Worm (Caenorhabditis elegans) whole organism, young adult: Measurements from ENCODE around the gene C28H8.2.

Experiments used
- B0035.1 ChIP-seq: sonication (generic microtip); optimal IDR thresholded peaks from 2 replicates; lab custom pipeline; 2016; ENCODE audit warnings: missing genetic modification characterization, mild to moderate bottlenecking, missing compliant biosample characterization, missing genotype, missing genetic modification reagents
- F10E7.11 ChIP-seq: sonication (generic microtip); optimal IDR thresholded peaks from 2 replicates; lab custom pipeline; 2017; ENCODE audit warnings: mild to moderate bottlenecking, missing genetic modification characterization, moderate library complexity, missing compliant biosample characterization
- F33H1.4 ChIP-seq: fragments of 200-800 bp; sonication (Bioruptor generic); IDR thresholded peaks from 2 replicates; pipeline ENCODE4 v1.3.6; 2022; ENCODE audit warnings: missing genetic modification reagents, missing genetic modification characterization, missing compliant biosample characterization
- F37B4.10 ChIP-seq: fragments of 200-800 bp; sonication (Bioruptor generic); IDR thresholded peaks from 2 replicates; pipeline ENCODE4 v1.3.6; 2022; ENCODE audit warnings: missing genetic modification characterization, missing compliant biosample characterization
- F49E8.2 ChIP-seq: sonication (generic microtip); optimal IDR thresholded peaks from 3 replicates; lab custom pipeline; 2017; ENCODE audit warnings: missing genetic modification characterization, mild to moderate bottlenecking, missing compliant biosample characterization, antibody characterized with exemption, moderate library complexity; ENCODE audit not compliant: insufficient read depth
- F55B11.4 ChIP-seq: sonication (generic microtip); optimal IDR thresholded peaks from 2 replicates; lab custom pipeline; 2016; ENCODE audit warnings: missing compliant biosample characterization, missing genetic modification characterization, borderline replicate concordance; ENCODE audit not compliant: insufficient read depth
- K11D2.4 ChIP-seq: fragments of 200-800 bp; sonication (Bioruptor generic); IDR thresholded peaks from 2 replicates; pipeline ENCODE4 v1.3.6; 2022; ENCODE audit warnings: missing genetic modification reagents, missing genetic modification characterization, missing compliant biosample characterization
- Y56A3A.18 ChIP-seq: fragments of 200-800 bp; sonication (Bioruptor generic); IDR thresholded peaks from 2 replicates; pipeline ENCODE4 v1.3.6; 2022; ENCODE audit warnings: missing genetic modification reagents, missing genetic modification characterization, missing compliant biosample characterization
- aptf-2 ChIP-seq: fragments of 200-800 bp; sonication (Bioruptor generic); conservative IDR thresholded peaks from 2 replicates; pipeline ENCODE4 v1.3.6; 2022; ENCODE audit warnings: missing genetic modification reagents, missing genetic modification characterization, missing compliant biosample characterization
- attf-6 ChIP-seq: fragments of 200-800 bp; sonication (Bioruptor generic); IDR thresholded peaks from 2 replicates; pipeline ENCODE4 v1.3.6; 2022; ENCODE audit warnings: missing genetic modification reagents, missing genetic modification characterization, missing compliant biosample characterization
- ceh-40 ChIP-seq: fragments of 200-800 bp; sonication (Bioruptor generic); IDR thresholded peaks from 2 replicates; pipeline ENCODE4 v1.3.6; 2022; ENCODE audit warnings: missing genetic modification characterization, missing compliant biosample characterization
- chd-7 ChIP-seq: sonication (generic microtip); optimal IDR thresholded peaks from 2 replicates; lab custom pipeline; 2016; ENCODE audit warnings: mild to moderate bottlenecking, missing genetic modification characterization, moderate library complexity, missing compliant biosample characterization
- dox-1 ChIP-seq: fragments of 200-800 bp; sonication (Bioruptor generic); IDR thresholded peaks from 2 replicates; pipeline ENCODE4 v1.3.6; 2022; ENCODE audit warnings: missing genetic modification reagents, missing genetic modification characterization, missing compliant biosample characterization
- egl-18 ChIP-seq: fragments of 200-800 bp; sonication (Bioruptor generic); IDR thresholded peaks from 2 replicates; pipeline ENCODE4 v1.3.6; 2022; ENCODE audit warnings: missing genetic modification reagents, missing genetic modification characterization, missing compliant biosample characterization
- egrh-3 ChIP-seq: fragments of 200-800 bp; sonication (Bioruptor generic); IDR thresholded peaks from 2 replicates; pipeline ENCODE4 v1.3.6; 2022; ENCODE audit warnings: missing genetic modification reagents, missing genetic modification characterization, missing compliant biosample characterization
- ekl-4 ChIP-seq: fragments of 200-800 bp; sonication (Bioruptor generic); IDR thresholded peaks from 2 replicates; pipeline ENCODE4 v1.3.6; 2022; ENCODE audit warnings: missing genetic modification reagents, missing genetic modification characterization, missing compliant biosample characterization
- ets-4 ChIP-seq: fragments of 200-800 bp; sonication (Bioruptor generic); optimal IDR thresholded peaks from 2 replicates; lab custom pipeline; 2018; ENCODE audit warnings: mild to moderate bottlenecking, missing genetic modification characterization, missing compliant biosample characterization
- gei-17 ChIP-seq: fragments of 200-800 bp; sonication (Bioruptor generic); optimal IDR thresholded peaks from 2 replicates; lab custom pipeline; 2018; ENCODE audit warnings: mild to moderate bottlenecking, missing genetic modification characterization, missing compliant biosample characterization
- hlh-12 ChIP-seq: sonication (generic microtip); optimal IDR thresholded peaks from 2 replicates; lab custom pipeline; 2016; ENCODE audit warnings: missing genetic modification characterization, missing compliant biosample characterization
- hmg-1.2 ChIP-seq: fragments of 200-800 bp; sonication (Bioruptor generic); IDR thresholded peaks from 2 replicates; pipeline ENCODE4 v1.3.6; 2022; ENCODE audit warnings: missing genetic modification reagents, missing genetic modification characterization, missing compliant biosample characterization
- hrde-1 ChIP-seq: sonication (generic microtip); optimal IDR thresholded peaks from 2 replicates; lab custom pipeline; 2016; ENCODE audit warnings: missing genetic modification characterization, mild to moderate bottlenecking, missing compliant biosample characterization, moderate library complexity, missing genotype, missing genetic modification reagents, borderline replicate concordance
- madf-3 ChIP-seq: fragments of 200-800 bp; sonication (Bioruptor generic); IDR thresholded peaks from 2 replicates; pipeline ENCODE4 v1.3.6; 2022; ENCODE audit warnings: missing genetic modification reagents, missing genetic modification characterization, missing compliant biosample characterization
- madf-6 ChIP-seq: fragments of 200-800 bp; sonication (Bioruptor generic); IDR thresholded peaks from 2 replicates; pipeline ENCODE4 v1.3.6; 2022; ENCODE audit warnings: missing genetic modification reagents, missing genetic modification characterization, missing compliant biosample characterization
- nfya-2 ChIP-seq: fragments of 200-800 bp; sonication (Bioruptor generic); IDR thresholded peaks from 2 replicates; pipeline ENCODE4 v1.3.6; 2022; ENCODE audit warnings: missing genetic modification reagents, missing genetic modification characterization, missing compliant biosample characterization
- nfyb-1 ChIP-seq: fragments of 200-800 bp; sonication (Bioruptor generic); IDR thresholded peaks from 2 replicates; pipeline ENCODE4 v1.3.6; 2022; ENCODE audit warnings: missing genetic modification reagents, missing genetic modification characterization, missing compliant biosample characterization
- nhr-120 ChIP-seq: fragments of 200-800 bp; sonication (Bioruptor generic); IDR thresholded peaks from 2 replicates; pipeline ENCODE4 v1.3.6; 2022; ENCODE audit warnings: missing genetic modification characterization, missing compliant biosample characterization
- nhr-179 ChIP-seq: sonication (generic microtip); optimal IDR thresholded peaks from 2 replicates; lab custom pipeline; 2016; ENCODE audit warnings: mild to moderate bottlenecking, missing genetic modification characterization, missing compliant biosample characterization
- nhr-27 ChIP-seq: fragments of 200-800 bp; sonication (Bioruptor generic); optimal IDR thresholded peaks from 2 replicates; lab custom pipeline; 2018; ENCODE audit warnings: mild to moderate bottlenecking, missing genetic modification characterization, moderate library complexity, missing compliant biosample characterization
- nhr-80 ChIP-seq: sonication (generic microtip); optimal IDR thresholded peaks from 2 replicates; lab custom pipeline; 2016; ENCODE audit warnings: missing genetic modification characterization, missing compliant biosample characterization
- pbrm-1 ChIP-seq: fragments of 200-800 bp; sonication (Bioruptor generic); IDR thresholded peaks from 2 replicates; pipeline ENCODE4 v1.3.6; 2022; ENCODE audit warnings: missing genetic modification reagents, missing genetic modification characterization, missing compliant biosample characterization
- repo-1 ChIP-seq: sonication (generic microtip); optimal IDR thresholded peaks from 2 replicates; lab custom pipeline; 2017; ENCODE audit warnings: mild to moderate bottlenecking, missing genetic modification characterization, missing compliant biosample characterization
- sea-2 ChIP-seq: fragments of 200-800 bp; sonication (Bioruptor generic); IDR thresholded peaks from 2 replicates; pipeline ENCODE4 v1.3.6; 2022; ENCODE audit warnings: missing genetic modification characterization, missing compliant biosample characterization
- snpc-1.3 ChIP-seq: sonication (generic microtip); optimal IDR thresholded peaks from 2 replicates; lab custom pipeline; 2017; ENCODE audit warnings: missing genetic modification characterization, mild to moderate bottlenecking, missing compliant biosample characterization, antibody characterized with exemption, moderate library complexity, missing genotype, missing genetic modification reagents; ENCODE audit not compliant: insufficient read depth
- snpc-4 ChIP-seq, 5 experiments: fragments of 150-350 bp in 1 of 5; sonication (generic microtip) in 4 of 5; optimal IDR thresholded peaks; 2 replicates each; lab custom pipeline; 2014 to 2018; ENCODE audit warnings: missing genetic modification characterization in 5 of 5, missing biosample characterization in 3 of 5, antibody characterized with exemption in 2 of 5, mild to moderate bottlenecking in 2 of 5, missing compliant biosample characterization in 2 of 5, missing genotype in 2 of 5, moderate library complexity in 2 of 5, missing genetic modification reagents in 1 of 5
- somi-1 ChIP-seq: fragments of 200-800 bp; sonication (Bioruptor generic); optimal IDR thresholded peaks from 2 replicates; lab custom pipeline; 2018; ENCODE audit warnings: mild to moderate bottlenecking, missing genetic modification characterization, missing compliant biosample characterization
- tlf-1 ChIP-seq: fragments of 200-800 bp; sonication (Bioruptor generic); optimal IDR thresholded peaks from 2 replicates; lab custom pipeline; 2018; ENCODE audit warnings: mild to moderate bottlenecking, missing genetic modification characterization, missing compliant biosample characterization
- ztf-22 ChIP-seq: fragments of 200-800 bp; sonication (Bioruptor generic); optimal IDR thresholded peaks from 2 replicates; lab custom pipeline; 2018; ENCODE audit warnings: mild to moderate bottlenecking, missing genetic modification characterization, moderate library complexity, missing compliant biosample characterization
- ztf-25 ChIP-seq: fragments of 200-800 bp; sonication (Bioruptor generic); IDR thresholded peaks from 2 replicates; pipeline ENCODE4 v1.3.6; 2022; ENCODE audit warnings: missing genetic modification reagents, missing genetic modification characterization, missing compliant biosample characterization
- ztf-26 ChIP-seq: sonication (generic microtip); optimal IDR thresholded peaks from 2 replicates; lab custom pipeline; 2017; ENCODE audit warnings: missing genetic modification characterization, missing compliant biosample characterization
- ztf-3 ChIP-seq: fragments of 200-800 bp; sonication (Bioruptor generic); optimal IDR thresholded peaks from 2 replicates; lab custom pipeline; 2018; ENCODE audit warnings: mild to moderate bottlenecking, missing genetic modification characterization, missing compliant biosample characterization

The C28H8.2 gene

ce11 chrIII:5898631-5899030, 21.5 kb upstream of the C28H8.2 start (continued):
- TF ChIP-seq ztf-26 (tag; lab: Kevin White, UChicago) (no peak), repo-1 (tag; lab: Kevin White, UChicago) (no peak), ekl-4 (GFP tag; lab: Robert Waterston, UW) (no peak), snpc-1.3 (tag; lab: Kevin White, UChicago) (no peak), aptf-2 (GFP tag; lab: Robert Waterston, UW) (no peak), pbrm-1 (GFP tag; lab: Robert Waterston, UW) (no peak), gei-17 (GFP tag; lab: Kevin White, UChicago) (no peak)

- peak; percentile 28 for TF ChIP-seq nhr-80 (tag; lab: Kevin White, UChicago)
- TF ChIP-seq hmg-1.2 (GFP tag; lab: Robert Waterston, UW) = peak; percentile 61; the same call in 1 of the 2 replicates
- TF ChIP-seq ztf-25 (GFP tag; lab: Robert Waterston, UW) = no peak
Observed at ce11 chrIII:5900709-5901108, 19.4 kb upstream of the C28H8.2 start.

ce11 chrIII:5902558-5902957, 17.6 kb upstream of the C28H8.2 start:
- TF ChIP-seq F37B4.10 (GFP tag; lab: Robert Waterston, UW) = no peak
- TF ChIP-seq snpc-4 (GFP tag; optimal IDR thresholded peaks at IDR 0.05; lab: Kevin White, UChicago) = no peak
- no peak for TF ChIP-seq snpc-4 (tag; optimal IDR thresholded peaks at IDR 0.05; lab: Kevin White, UChicago)
- no peak for TF ChIP-seq nhr-80 (tag; lab: Kevin White, UChicago)
- no peak for TF ChIP-seq nhr-179 (tag; lab: Kevin White, UChicago)
- no peak for TF ChIP-seq ztf-3
- no peak for TF ChIP-seq snpc-1.3 (tag; lab: Kevin White, UChicago)
- TF ChIP-seq somi-1 (GFP tag; lab: Kevin White, UChicago) = no peak
- no peak for TF ChIP-seq attf-6 (GFP tag; lab: Robert Waterston, UW)
- TF ChIP-seq madf-6 (GFP tag; lab: Robert Waterston, UW) = no peak
- no peak for TF ChIP-seq F49E8.2 (tag; lab: Kevin White, UChicago)
- TF ChIP-seq repo-1 (tag; lab: Kevin White, UChicago) = no peak
- no peak for TF ChIP-seq ets-4 (GFP tag; lab: Kevin White, UChicago)
- TF ChIP-seq ceh-40 (GFP tag; lab: Robert Waterston, UW) = no peak
- TF ChIP-seq, all 124 proteins: peak for 0

ce11 chrIII:5906059-5906458, 14.1 kb upstream of the C28H8.2 start, which contains the start of gene dpff-1:
Gene dpff-1, minus strand, starts transcription at chrIII:5906346.
- no peak for TF ChIP-seq nhr-120 (GFP tag; lab: Robert Waterston, UW)
- TF ChIP-seq nfyb-1 (GFP tag; lab: Robert Waterston, UW) = 0 out of 2 replicates have a peak, but pooled peaks have one; percentile 27
- TF ChIP-seq Y56A3A.18 = no peak
- no peak for TF ChIP-seq ztf-22 (GFP tag; lab: Kevin White, UChicago)
- no peak for TF ChIP-seq egl-18 (GFP tag; lab: Robert Waterston, UW)
- peak; percentile 19; the same call in 1 of the 2 replicates for TF ChIP-seq hmg-1.2 (GFP tag; lab: Robert Waterston, UW)
- TF ChIP-seq F33H1.4 (GFP tag; lab: Robert Waterston, UW) = peak; percentile 19; the same call in 1 of the 2 replicates
- no peak for TF ChIP-seq F55B11.4
- TF ChIP-seq chd-7 (tag; lab: Kevin White, UChicago) = no peak
- TF ChIP-seq B0035.1 (tag; lab: Kevin White, UChicago) = no peak
- TF ChIP-seq egrh-3 (GFP tag; lab: Robert Waterston, UW) = no peak
- TF ChIP-seq ztf-3 = no peak
- TF ChIP-seq, all 124 proteins: peak for 3

ce11 chrIII:5906749-5907148, 13.4 kb upstream of the C28H8.2 start, which contains the start of gene erd-2.2:
Gene erd-2.2, plus strand, starts transcription at chrIII:5907049.
- TF ChIP-seq hlh-12 (tag; lab: Kevin White, UChicago) = no peak
- TF ChIP-seq tlf-1 (GFP tag; lab: Kevin White, UChicago) = no peak
- no peak for TF ChIP-seq ztf-22 (GFP tag; lab: Kevin White, UChicago)
- TF ChIP-seq dox-1 (GFP tag; lab: Robert Waterston, UW) = no peak
- no peak for TF ChIP-seq F37B4.10 (GFP tag; lab: Robert Waterston, UW)
- no peak for TF ChIP-seq hrde-1 (tag; lab: Kevin White, UChicago)
- no peak for TF ChIP-seq sea-2 (GFP tag; lab: Robert Waterston, UW)
- no peak for TF ChIP-seq ztf-26 (tag; lab: Kevin White, UChicago)
- no peak for TF ChIP-seq K11D2.4
- TF ChIP-seq nfya-2 (GFP tag; lab: Robert Waterston, UW) = no peak
- TF ChIP-seq nhr-27 = no peak
- TF ChIP-seq F10E7.11 (tag; lab: Kevin White, UChicago) = no peak
- no peak for TF ChIP-seq madf-3 (GFP tag; lab: Robert Waterston, UW)
- no peak for TF ChIP-seq madf-6 (GFP tag; lab: Robert Waterston, UW)
- no peak for TF ChIP-seq F55B11.4
- TF ChIP-seq repo-1 (tag; lab: Kevin White, UChicago) = no peak
